Worm (Caenorhabditis elegans) whole organism, L4 larva: Measurements from ENCODE around the gene slo-1.

Source experiments
- D1046.2 ChIP-seq: fragments of 200-800 bp; sonication (Bioruptor generic); IDR thresholded peaks from 2 replicates; pipeline ENCODE4 v1.3.6; 2022; ENCODE audit warnings: missing genetic modification characterization, missing compliant biosample characterization
- F10B5.3 ChIP-seq: sonication (generic microtip); optimal IDR thresholded peaks from 2 replicates; lab custom pipeline; 2016; ENCODE audit warnings: mild to moderate bottlenecking, missing genetic modification characterization, missing compliant biosample characterization
- T20F7.1 ChIP-seq: fragments of 200-800 bp; sonication (Bioruptor generic); optimal IDR thresholded peaks from 2 replicates; lab custom pipeline; 2018; ENCODE audit warnings: mild to moderate bottlenecking, missing genetic modification characterization, missing compliant biosample characterization
- T26A8.4 ChIP-seq: fragments of 200-800 bp; sonication (Bioruptor generic); IDR thresholded peaks from 2 replicates; pipeline ENCODE4 v1.3.6; 2022; ENCODE audit warnings: missing genetic modification characterization, missing compliant biosample characterization
- Y105C5A.15 ChIP-seq: fragments of 200-800 bp; sonication (Bioruptor generic); IDR thresholded peaks from 2 replicates; pipeline ENCODE4 v1.3.6; 2022; ENCODE audit warnings: missing genetic modification characterization, missing compliant biosample characterization
- Y75B8A.6 ChIP-seq: fragments of 200-800 bp; sonication (Bioruptor generic); IDR thresholded peaks from 2 replicates; pipeline ENCODE4 v1.3.6; 2022; ENCODE audit warnings: missing genetic modification reagents, missing genetic modification characterization, missing compliant biosample characterization
- aha-1 ChIP-seq: fragments of 150-350 bp; peaks from one replicate; lab custom pipeline; 2014; ENCODE audit warnings: missing biosample characterization, missing genetic modification characterization
- ama-1 ChIP-seq: fragments of 150-350 bp; optimal IDR thresholded peaks from 2 replicates; lab custom pipeline; 2014; ENCODE audit warnings: inconsistent platforms, mixed read lengths
- ceh-44 ChIP-seq: fragments of 200-800 bp; sonication (Bioruptor generic); IDR thresholded peaks from 2 replicates; pipeline ENCODE4 v1.3.6; 2022; ENCODE audit warnings: missing genetic modification reagents, missing genetic modification characterization, missing compliant biosample characterization
- ceh-62 ChIP-seq: sonication (generic microtip); optimal IDR thresholded peaks from 2 replicates; lab custom pipeline; 2017; ENCODE audit warnings: missing biosample characterization, missing genetic modification characterization
- daf-12 ChIP-seq: fragments of 150-350 bp; optimal IDR thresholded peaks from 2 replicates; lab custom pipeline; 2014; ENCODE audit warnings: missing biosample characterization, missing genetic modification reagents, missing genetic modification characterization
- dpl-1 ChIP-seq: fragments of 150-350 bp; optimal IDR thresholded peaks from 2 replicates; lab custom pipeline; 2014; ENCODE audit warnings: missing biosample characterization, missing genetic modification reagents, missing genetic modification characterization
- duxl-1 ChIP-seq: sonication (generic microtip); optimal IDR thresholded peaks from 2 replicates; lab custom pipeline; 2016; ENCODE audit warnings: mild to moderate bottlenecking, missing genetic modification characterization, moderate library complexity, missing compliant biosample characterization; ENCODE audit not compliant: poor library complexity
- egl-43 ChIP-seq: fragments of 200-800 bp; sonication (Bioruptor generic); IDR thresholded peaks from 2 replicates; pipeline ENCODE4 v1.3.6; 2022; ENCODE audit warnings: missing genetic modification reagents, missing genetic modification characterization, missing compliant biosample characterization
- hif-1 ChIP-seq, 2 experiments: sonication (generic microtip); optimal IDR thresholded peaks; 2 replicates each; lab custom pipeline; 2016 to 2017; ENCODE audit warnings: missing compliant biosample characterization in 2 of 2, missing genetic modification characterization in 2 of 2, missing genetic modification reagents in 2 of 2, missing genotype in 2 of 2, mild to moderate bottlenecking in 1 of 2
- lin-13 ChIP-seq: fragments of 150-350 bp; optimal IDR thresholded peaks from 2 replicates; lab custom pipeline; 2014; ENCODE audit warnings: missing biosample characterization, missing genetic modification reagents, missing genetic modification characterization
- lin-15B ChIP-seq: fragments of 150-350 bp; sonication (generic microtip); optimal IDR thresholded peaks from 3 replicates; lab custom pipeline; 2014; ENCODE audit warnings: missing biosample characterization, missing genetic modification characterization
- lin-38 ChIP-seq: fragments of 200-800 bp; sonication (Bioruptor generic); IDR thresholded peaks from 2 replicates; pipeline ENCODE4 v1.3.6; 2022; ENCODE audit warnings: missing genetic modification reagents, missing genetic modification characterization, missing compliant biosample characterization
- lin-39 ChIP-seq: fragments of 150-350 bp; optimal IDR thresholded peaks from 2 replicates; lab custom pipeline; 2014; ENCODE audit warnings: missing biosample characterization, missing genetic modification reagents, missing genetic modification characterization
- mep-1 ChIP-seq: fragments of 150-350 bp; sonication (generic microtip); optimal IDR thresholded peaks from 3 replicates; lab custom pipeline; 2014; ENCODE audit warnings: missing biosample characterization, missing genetic modification characterization
- mes-2 ChIP-seq: sonication (generic microtip); optimal IDR thresholded peaks from 2 replicates; lab custom pipeline; 2016; ENCODE audit warnings: missing genotype, mild to moderate bottlenecking, missing genetic modification characterization, missing compliant biosample characterization; ENCODE audit not compliant: poor library complexity, severe bottlenecking
- nhr-102 ChIP-seq: sonication (generic microtip); optimal IDR thresholded peaks from 2 replicates; lab custom pipeline; 2016; ENCODE audit warnings: mild to moderate bottlenecking, missing genetic modification characterization, moderate library complexity, missing compliant biosample characterization
- nhr-11 ChIP-seq: fragments of 150-350 bp; optimal IDR thresholded peaks from 2 replicates; lab custom pipeline; 2014; ENCODE audit warnings: missing biosample characterization, missing genetic modification characterization
- nhr-111 ChIP-seq: fragments of 200-800 bp; sonication (Bioruptor generic); optimal IDR thresholded peaks from 2 replicates; lab custom pipeline; 2018; ENCODE audit warnings: mild to moderate bottlenecking, missing genetic modification characterization, missing compliant biosample characterization
- nhr-237 ChIP-seq: sonication (generic microtip); optimal IDR thresholded peaks from 2 replicates; lab custom pipeline; 2017; ENCODE audit warnings: missing biosample characterization, missing genetic modification characterization
- nhr-41 ChIP-seq: fragments of 200-800 bp; sonication (Bioruptor generic); IDR thresholded peaks from 2 replicates; pipeline ENCODE4 v1.3.6; 2022; ENCODE audit warnings: missing genetic modification reagents, missing genetic modification characterization, missing compliant biosample characterization
- nhr-48 ChIP-seq: sonication (generic microtip); optimal IDR thresholded peaks from 2 replicates; lab custom pipeline; 2016; ENCODE audit warnings: mild to moderate bottlenecking, missing genetic modification characterization, missing compliant biosample characterization
- php-3 ChIP-seq: fragments of 200-800 bp; sonication (Bioruptor generic); IDR thresholded peaks from 2 replicates; pipeline ENCODE4 v1.3.6; 2022; ENCODE audit warnings: missing genetic modification reagents, missing genetic modification characterization, missing compliant biosample characterization
- rbr-2 ChIP-seq: sonication (generic microtip); optimal IDR thresholded peaks from 2 replicates; lab custom pipeline; 2016; ENCODE audit warnings: missing genotype, missing genetic modification characterization, missing compliant biosample characterization
- saeg-2 ChIP-seq: fragments of 200-800 bp; sonication (Bioruptor generic); IDR thresholded peaks from 2 replicates; pipeline ENCODE4 v1.3.6; 2022; ENCODE audit warnings: missing genetic modification reagents, missing genetic modification characterization, missing compliant biosample characterization
- sdz-12 ChIP-seq: fragments of 200-800 bp; sonication (Bioruptor generic); optimal IDR thresholded peaks from 2 replicates; lab custom pipeline; 2018; ENCODE audit warnings: mild to moderate bottlenecking, missing genetic modification characterization, missing compliant biosample characterization
- skn-1 ChIP-seq: fragments of 150-350 bp; optimal IDR thresholded peaks from 2 replicates; lab custom pipeline; 2014; ENCODE audit warnings: missing biosample characterization, missing genetic modification characterization
- snpc-4 ChIP-seq: fragments of 150-350 bp; optimal IDR thresholded peaks from 2 replicates; lab custom pipeline; 2014; ENCODE audit warnings: missing biosample characterization, missing genetic modification characterization
- spr-1 ChIP-seq: sonication (generic microtip); optimal IDR thresholded peaks from 2 replicates; lab custom pipeline; 2016; ENCODE audit warnings: mild to moderate bottlenecking, missing genetic modification characterization, missing compliant biosample characterization
- spr-3 ChIP-seq: fragments of 200-800 bp; sonication (Bioruptor generic); optimal IDR thresholded peaks from 2 replicates; lab custom pipeline; 2018; ENCODE audit warnings: mild to moderate bottlenecking, missing genetic modification characterization, missing compliant biosample characterization
- tag-97 ChIP-seq: fragments of 200-800 bp; sonication (Bioruptor generic); IDR thresholded peaks from 2 replicates; pipeline ENCODE4 v1.3.6; 2022; ENCODE audit warnings: missing genetic modification characterization, missing compliant biosample characterization
- unc-130 ChIP-seq: sonication (generic microtip); optimal IDR thresholded peaks from 2 replicates; lab custom pipeline; 2016; ENCODE audit warnings: missing genetic modification reagents, missing genetic modification characterization, missing compliant biosample characterization
- zip-2 ChIP-seq: fragments of 150-350 bp; optimal IDR thresholded peaks from 2 replicates; lab custom pipeline; 2014; ENCODE audit warnings: missing biosample characterization, missing genetic modification characterization
- ztf-7 ChIP-seq: fragments of 150-350 bp; optimal IDR thresholded peaks from 2 replicates; lab custom pipeline; 2014; ENCODE audit warnings: missing biosample characterization, missing genetic modification characterization

slo-1 gene

DNA sequence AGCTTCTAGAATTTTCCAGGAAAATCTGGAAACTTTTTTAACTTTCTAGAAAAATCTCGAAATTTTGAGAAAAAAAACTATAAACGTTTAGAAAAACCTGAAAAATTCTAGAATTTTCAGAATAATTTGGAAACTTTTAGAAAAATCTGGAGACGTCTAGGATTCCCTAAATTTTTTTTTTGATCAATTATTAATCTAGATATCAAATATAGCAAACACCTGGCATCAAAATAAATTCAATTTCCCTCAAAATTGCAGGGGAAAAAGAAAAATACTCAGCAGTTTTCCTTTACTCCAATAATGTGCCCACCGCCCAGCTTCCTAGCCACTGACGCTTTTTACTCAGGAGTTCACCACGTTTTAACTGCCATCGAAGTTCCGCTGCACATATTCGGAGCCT, 17.8 kb upstream of the slo-1 start, which contains the start of gene srh-181:
srh-181 (plus strand) TSS at position 301 of the 400 bp plus-strand sequence.
- TF ChIP-seq lin-15B (tag; lab: Kevin White, UChicago), result no peak
- TF ChIP-seq lin-38 (GFP tag; lab: Robert Waterston, UW), result no peak
- no peak for TF ChIP-seq unc-130 (GFP tag; lab: Kevin White, UChicago)
- no peak for TF ChIP-seq nhr-41 (GFP tag; lab: Robert Waterston, UW)
- TF ChIP-seq spr-3 (GFP tag; lab: Kevin White, UChicago), result no peak
- no peak for TF ChIP-seq skn-1
- no peak for TF ChIP-seq nhr-111
- TF ChIP-seq D1046.2 (GFP tag; lab: Robert Waterston, UW), result no peak
- TF ChIP-seq Y75B8A.6 (GFP tag; lab: Robert Waterston, UW), result no peak
- no peak for TF ChIP-seq lin-13 (GFP tag; lab: Kevin White, UChicago)
- no peak for TF ChIP-seq rbr-2 (tag; lab: Kevin White, UChicago)
- no peak for TF ChIP-seq dpl-1
- no peak for TF ChIP-seq daf-12 (tag; lab: Kevin White, UChicago)
- TF ChIP-seq nhr-237 (tag; lab: Kevin White, UChicago), result no peak
- TF ChIP-seq Y105C5A.15 (GFP tag; lab: Robert Waterston, UW), result no peak

DNA sequence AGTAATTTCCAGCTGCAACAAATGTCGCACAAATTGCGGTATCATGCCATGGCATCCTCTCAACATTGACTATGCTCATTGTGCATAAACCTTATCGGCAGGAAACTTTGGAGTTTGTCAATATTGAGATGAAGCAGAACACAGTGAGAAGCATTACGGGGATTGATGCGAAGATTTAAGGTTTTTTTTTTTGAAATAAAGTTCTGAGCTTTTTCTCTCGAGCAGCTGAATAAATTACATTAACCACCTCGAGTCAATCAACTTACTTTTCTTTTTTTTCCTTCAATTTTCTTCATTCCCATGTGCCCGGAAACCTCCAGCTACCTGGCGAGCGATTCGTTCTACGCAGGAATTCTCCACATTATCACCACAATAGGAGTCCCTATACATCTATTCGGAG, 16.0 kb upstream of the slo-1 start, which contains the start of gene srh-179:
srh-179 (plus strand) TSS at position 301 of the 400 bp plus-strand sequence.
- TF ChIP-seq nhr-111 (no peak), mep-1 (tag; lab: Kevin White, UChicago) (no peak), skn-1 (no peak), ceh-62 (no peak), sdz-12 (no peak), egl-43 (no peak), tag-97 (GFP tag; lab: Robert Waterston, UW) (no peak), ama-1 (lab: Kevin White, UChicago) (no peak), nhr-11 (no peak), snpc-4 (tag; lab: Kevin White, UChicago) (no peak), nhr-102 (tag; lab: Kevin White, UChicago) (no peak), nhr-48 (no peak), saeg-2 (GFP tag; lab: Robert Waterston, UW) (no peak), aha-1 (no peak), T26A8.4 (GFP tag; lab: Robert Waterston, UW) (no peak), hif-1 (tag; optimal IDR thresholded peaks at IDR 0.05; lab: Kevin White, UChicago) (no peak)

DNA sequence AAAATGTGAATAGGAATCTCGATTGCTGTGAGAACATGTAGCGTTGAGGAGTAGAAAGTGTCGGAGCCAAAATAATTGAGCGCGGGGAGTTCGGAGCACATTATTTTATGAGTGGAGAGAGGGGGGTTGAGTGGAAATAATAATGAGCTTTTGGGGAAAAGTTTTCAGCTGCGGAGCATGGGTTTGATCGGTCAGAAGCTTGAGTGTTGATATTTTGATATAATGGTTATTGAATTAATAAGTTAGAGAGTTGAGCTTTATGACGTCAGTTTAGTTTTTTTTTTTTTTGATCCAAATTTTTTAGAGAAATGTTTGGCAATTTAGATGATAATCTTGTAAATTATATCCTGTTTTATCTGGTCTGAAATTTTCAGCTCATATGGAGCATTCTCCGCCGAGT, 11.8 kb upstream of the slo-1 start, which contains the start of gene srh-178:
srh-178 (minus strand) TSS at position 101 of the 400 bp plus-strand sequence.
- TF ChIP-seq duxl-1, result no peak
- TF ChIP-seq ama-1 (lab: Kevin White, UChicago), result no peak
- no peak for TF ChIP-seq lin-39 (tag; lab: Kevin White, UChicago)
- no peak for TF ChIP-seq php-3 (GFP tag; lab: Robert Waterston, UW)
- no peak for TF ChIP-seq hif-1 (tag; optimal IDR thresholded peaks at IDR 0.05; lab: Kevin White, UChicago)
- TF ChIP-seq ceh-44, result no peak
- TF ChIP-seq ztf-7 (tag; lab: Kevin White, UChicago), result no peak
- TF ChIP-seq rbr-2 (tag; lab: Kevin White, UChicago), result no peak
- TF ChIP-seq mes-2, result no peak
- no peak for TF ChIP-seq spr-1 (tag; lab: Kevin White, UChicago)
- no peak for TF ChIP-seq zip-2 (tag; lab: Kevin White, UChicago)
- no peak for TF ChIP-seq T20F7.1
- no peak for TF ChIP-seq Y75B8A.6 (GFP tag; lab: Robert Waterston, UW)
- TF ChIP-seq F10B5.3 (tag; lab: Kevin White, UChicago), result no peak
